Worm (Caenorhabditis elegans) whole organism, L3 larva: ENCODE data around the gene K03B4.1.

Experiments used
- ZK546.5 ChIP-seq: sonication (generic microtip); optimal IDR thresholded peaks from 2 replicates; lab custom pipeline; 2017; ENCODE audit warnings: missing biosample characterization, missing genetic modification characterization
- aly-2 ChIP-seq: fragments of 150-350 bp; optimal IDR thresholded peaks from 2 replicates; lab custom pipeline; 2014; ENCODE audit warnings: missing biosample characterization, missing genetic modification characterization
- ama-1 ChIP-seq: fragments of 150-350 bp; optimal IDR thresholded peaks from 2 replicates; lab custom pipeline; 2018
- ceh-16 ChIP-seq: sonication (generic microtip); optimal IDR thresholded peaks from 2 replicates; lab custom pipeline; 2017; ENCODE audit warnings: missing biosample characterization, missing genetic modification characterization
- ceh-28 ChIP-seq: fragments of 150-350 bp; optimal IDR thresholded peaks from 2 replicates; lab custom pipeline; 2014; ENCODE audit warnings: missing biosample characterization, missing genetic modification reagents, missing genetic modification characterization
- ceh-82 ChIP-seq: fragments of 150-350 bp; optimal IDR thresholded peaks from 2 replicates; lab custom pipeline; 2014; ENCODE audit warnings: missing biosample characterization, missing genetic modification characterization
- daf-12 ChIP-seq: fragments of 150-350 bp; optimal IDR thresholded peaks from 2 replicates; lab custom pipeline; 2014; ENCODE audit warnings: missing biosample characterization, missing genetic modification reagents, missing genetic modification characterization
- egl-27 ChIP-seq: sonication (generic microtip); optimal IDR thresholded peaks from 4 replicates; lab custom pipeline; 2017; ENCODE audit warnings: missing biosample characterization, missing genetic modification reagents, missing genetic modification characterization
- egl-5 ChIP-seq: fragments of 150-350 bp; optimal IDR thresholded peaks from 2 replicates; lab custom pipeline; 2017; ENCODE audit warnings: missing biosample characterization, missing genetic modification reagents, missing genetic modification characterization, inconsistent platforms
- elt-1 ChIP-seq: fragments of 150-350 bp; optimal IDR thresholded peaks from 2 replicates; lab custom pipeline; 2014; ENCODE audit warnings: missing biosample characterization, missing genetic modification characterization
- elt-2 ChIP-seq: sonication (generic microtip); optimal IDR thresholded peaks from 2 replicates; lab custom pipeline; 2016; ENCODE audit warnings: missing genetic modification reagents, mild to moderate bottlenecking, missing genetic modification characterization, missing compliant biosample characterization
- eor-1 ChIP-seq, 2 experiments: fragments of 150-350 bp; optimal IDR thresholded peaks; 2 replicates each; lab custom pipeline; 2014 to 2018; ENCODE audit warnings: missing biosample characterization in 2 of 2, missing genetic modification characterization in 2 of 2
- fkh-10 ChIP-seq: sonication (generic microtip); optimal IDR thresholded peaks from 2 replicates; lab custom pipeline; 2017; ENCODE audit warnings: missing biosample characterization, missing genetic modification reagents, missing genetic modification characterization
- fkh-2 ChIP-seq: fragments of 150-350 bp; optimal IDR thresholded peaks from 2 replicates; lab custom pipeline; 2014; ENCODE audit warnings: missing biosample characterization, missing genetic modification reagents, missing genetic modification characterization
- jun-1 ChIP-seq: fragments of 150-350 bp; optimal IDR thresholded peaks from 2 replicates; lab custom pipeline; 2014; ENCODE audit warnings: missing biosample characterization, missing genetic modification reagents, missing genetic modification characterization
- lin-15B ChIP-seq: fragments of 150-350 bp; optimal IDR thresholded peaks from 2 replicates; lab custom pipeline; 2014; ENCODE audit warnings: missing biosample characterization, missing genetic modification characterization
- lin-39 ChIP-seq: fragments of 150-350 bp; optimal IDR thresholded peaks from 2 replicates; lab custom pipeline; 2018; ENCODE audit warnings: missing biosample characterization, missing genetic modification reagents, missing genetic modification characterization
- lsy-12 ChIP-seq: sonication (generic microtip); optimal IDR thresholded peaks from 2 replicates; lab custom pipeline; 2016; ENCODE audit warnings: mild to moderate bottlenecking, missing genetic modification characterization, missing compliant biosample characterization
- mdl-1 ChIP-seq: fragments of 150-350 bp; optimal IDR thresholded peaks from 2 replicates; lab custom pipeline; 2014; ENCODE audit warnings: missing biosample characterization, missing genetic modification characterization
- mml-1 ChIP-seq: fragments of 150-350 bp; sonication (generic microtip); optimal IDR thresholded peaks from 3 replicates; lab custom pipeline; 2014; ENCODE audit warnings: missing biosample characterization, missing genetic modification characterization
- nfya-1 ChIP-seq: sonication (generic microtip); optimal IDR thresholded peaks from 2 replicates; lab custom pipeline; 2017; ENCODE audit warnings: missing genetic modification characterization, mild to moderate bottlenecking, missing compliant biosample characterization, antibody characterized with exemption, moderate library complexity; ENCODE audit not compliant: insufficient read depth
- nhr-11 ChIP-seq: fragments of 150-350 bp; optimal IDR thresholded peaks from 2 replicates; lab custom pipeline; 2014; ENCODE audit warnings: missing biosample characterization, missing genetic modification characterization
- nhr-12 ChIP-seq: fragments of 150-350 bp; optimal IDR thresholded peaks from 2 replicates; lab custom pipeline; 2014; ENCODE audit warnings: missing biosample characterization, missing genetic modification characterization
- nhr-23 ChIP-seq: fragments of 150-350 bp; optimal IDR thresholded peaks from 2 replicates; lab custom pipeline; 2014; ENCODE audit warnings: missing biosample characterization, missing genetic modification reagents, missing genetic modification characterization
- nhr-237 ChIP-seq: fragments of 150-350 bp; optimal IDR thresholded peaks from 2 replicates; lab custom pipeline; 2014; ENCODE audit warnings: missing biosample characterization, missing genetic modification characterization
- nhr-25 ChIP-seq: sonication (generic microtip); optimal IDR thresholded peaks from 2 replicates; lab custom pipeline; 2017; ENCODE audit warnings: missing biosample characterization, missing genetic modification characterization
- nhr-28 ChIP-seq: fragments of 150-350 bp; optimal IDR thresholded peaks from 2 replicates; lab custom pipeline; 2014; ENCODE audit warnings: missing biosample characterization, missing genetic modification characterization
- nhr-43 ChIP-seq: sonication (generic microtip); optimal IDR thresholded peaks from 2 replicates; lab custom pipeline; 2016; ENCODE audit warnings: mild to moderate bottlenecking, missing genetic modification characterization, missing compliant biosample characterization; ENCODE audit not compliant: poor library complexity, severe bottlenecking
- nhr-67 ChIP-seq: fragments of 150-350 bp; optimal IDR thresholded peaks from 2 replicates; lab custom pipeline; 2014; ENCODE audit warnings: missing biosample characterization, missing genetic modification characterization
- nhr-76 ChIP-seq: fragments of 150-350 bp; sonication (generic microtip); optimal IDR thresholded peaks from 5 replicates; lab custom pipeline; 2014; ENCODE audit warnings: missing biosample characterization, missing genetic modification characterization
- nhr-77 ChIP-seq: fragments of 150-350 bp; optimal IDR thresholded peaks from 2 replicates; lab custom pipeline; 2014; ENCODE audit warnings: missing biosample characterization, missing genetic modification characterization
- pqm-1 ChIP-seq: fragments of 150-350 bp; optimal IDR thresholded peaks from 2 replicates; lab custom pipeline; 2017; ENCODE audit warnings: missing biosample characterization, missing genetic modification characterization, inconsistent platforms
- skn-1 ChIP-seq: fragments of 150-350 bp; optimal IDR thresholded peaks from 2 replicates; lab custom pipeline; 2014; ENCODE audit warnings: missing biosample characterization, missing genetic modification characterization
- snpc-4 ChIP-seq: fragments of 150-350 bp; optimal IDR thresholded peaks from 2 replicates; lab custom pipeline; 2014; ENCODE audit warnings: missing biosample characterization, missing genetic modification characterization
- tbx-2 ChIP-seq: sonication (generic microtip); optimal IDR thresholded peaks from 2 replicates; lab custom pipeline; 2016; ENCODE audit warnings: mild to moderate bottlenecking, missing genetic modification characterization, missing compliant biosample characterization
- unc-39 ChIP-seq: sonication (generic microtip); optimal IDR thresholded peaks from 4 replicates; lab custom pipeline; 2017; ENCODE audit warnings: missing biosample characterization, missing genetic modification characterization
- unc-62 ChIP-seq: fragments of 150-350 bp; sonication (generic microtip); optimal IDR thresholded peaks from 4 replicates; lab custom pipeline; 2014; ENCODE audit warnings: missing biosample characterization, missing genetic modification reagents, missing genetic modification characterization
- zag-1 ChIP-seq: fragments of 150-350 bp; optimal IDR thresholded peaks from 2 replicates; lab custom pipeline; 2014; ENCODE audit warnings: missing biosample characterization, missing genetic modification characterization
- ztf-11 ChIP-seq: fragments of 150-350 bp; optimal IDR thresholded peaks from 2 replicates; lab custom pipeline; 2014; ENCODE audit warnings: missing biosample characterization, missing genetic modification characterization

K03B4.1 gene

DNA sequence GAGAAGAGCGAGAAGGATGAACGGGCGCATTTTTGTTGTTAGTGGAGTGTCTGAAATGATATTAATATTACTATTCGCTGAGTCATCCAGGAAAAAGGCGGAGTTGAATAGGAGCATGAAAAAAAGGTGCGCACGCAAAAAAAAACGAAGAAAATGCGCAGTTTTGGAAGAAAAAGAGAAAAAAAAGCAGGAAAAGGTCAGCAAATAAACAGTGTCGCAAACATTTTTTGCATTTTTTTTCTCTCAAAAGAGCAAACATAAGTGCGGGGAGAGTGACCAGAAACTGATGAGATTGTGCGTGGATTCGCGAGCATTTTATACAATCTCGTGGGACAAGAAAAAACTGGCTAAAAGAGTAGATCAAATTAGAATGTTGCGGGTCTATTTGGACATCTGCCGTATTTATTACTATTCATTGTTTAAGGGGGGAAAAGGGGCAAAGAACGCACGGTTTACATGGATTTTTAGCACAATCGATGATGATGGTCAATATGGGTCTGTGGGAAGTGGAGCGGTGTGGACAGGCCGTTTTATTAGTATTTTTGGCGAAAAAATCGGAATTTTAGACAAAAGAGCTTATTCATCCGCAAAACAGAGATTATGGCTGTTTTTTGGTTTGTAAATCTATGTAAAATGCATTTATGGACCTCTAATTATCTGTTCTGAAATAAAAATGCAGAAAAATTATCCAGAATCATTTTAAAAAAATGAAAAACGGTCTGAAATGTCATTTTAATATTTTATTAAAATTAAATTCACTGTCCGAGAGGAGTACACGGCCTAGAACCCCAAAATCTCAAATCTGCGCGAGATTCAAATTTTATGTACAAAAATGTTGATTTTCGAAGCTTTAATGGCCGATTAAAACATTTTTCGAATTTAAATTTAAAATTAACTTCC, 3.5 kb downstream of the K03B4.1 start, which contains the start of gene cpg-8:
TSS of gene cpg-8 (minus strand) at position 51 of the 900 bp plus-strand sequence.
- TF ChIP-seq ama-1 (lab: Kevin White, UChicago) (no peak), zag-1 (no peak), mdl-1 (tag; lab: Kevin White, UChicago) (no peak), skn-1 (no peak), nhr-43 (no peak), fkh-10 (GFP tag; lab: Kevin White, UChicago) (no peak), ZK546.5 (tag; lab: Kevin White, UChicago) (no peak), ceh-82 (tag; lab: Kevin White, UChicago) (no peak), lin-15B (tag; lab: Kevin White, UChicago) (no peak), ceh-16 (no peak), tbx-2 (tag; lab: Kevin White, UChicago) (no peak), ceh-28 (tag; lab: Kevin White, UChicago) (no peak)

DNA sequence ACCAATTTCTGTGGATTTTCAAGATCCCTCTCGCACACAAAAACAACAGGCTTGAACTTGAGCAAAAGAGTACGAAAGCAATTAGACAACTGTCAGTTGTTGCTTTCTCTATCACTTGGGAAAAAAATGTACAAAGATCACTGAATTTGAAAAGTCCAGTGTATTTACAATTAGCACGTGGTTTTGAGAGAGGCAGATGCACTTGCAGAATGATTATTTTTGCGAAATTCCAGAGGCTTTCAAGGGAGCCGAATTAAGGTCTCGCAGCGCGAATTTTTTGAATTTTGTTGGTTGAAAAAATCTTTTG, 4.1 kb downstream of the K03B4.1 start:
- TF ChIP-seq nhr-76 (tag; lab: Kevin White, UChicago) = no peak
- TF ChIP-seq elt-2 = no peak
- no peak for TF ChIP-seq elt-1 (tag; lab: Kevin White, UChicago)
- TF ChIP-seq nhr-11 (tag; lab: Kevin White, UChicago) = peak; percentile 32
- TF ChIP-seq nfya-1 (tag; lab: Kevin White, UChicago) = peak; percentile 39
- no peak for TF ChIP-seq jun-1 (tag; lab: Kevin White, UChicago)
- TF ChIP-seq nhr-77 (tag; lab: Kevin White, UChicago) = no peak
- no peak for TF ChIP-seq snpc-4
- TF ChIP-seq pqm-1 (tag; lab: Kevin White, UChicago) = no peak
- no peak for TF ChIP-seq ztf-11 (tag; lab: Kevin White, UChicago)
- TF ChIP-seq egl-5 (tag; lab: Kevin White, UChicago) = peak; percentile 7
- TF ChIP-seq nhr-43 = no peak
- no peak for TF ChIP-seq skn-1
- TF ChIP-seq mdl-1 (tag; lab: Kevin White, UChicago) = no peak
- TF ChIP-seq lin-39 (tag; lab: Kevin White, UChicago) = peak; percentile 7
- TF ChIP-seq lin-15B (tag; lab: Kevin White, UChicago) = no peak
- no peak for TF ChIP-seq nhr-23 (tag; lab: Kevin White, UChicago)
- no peak for TF ChIP-seq nhr-28 (tag; lab: Kevin White, UChicago)

DNA sequence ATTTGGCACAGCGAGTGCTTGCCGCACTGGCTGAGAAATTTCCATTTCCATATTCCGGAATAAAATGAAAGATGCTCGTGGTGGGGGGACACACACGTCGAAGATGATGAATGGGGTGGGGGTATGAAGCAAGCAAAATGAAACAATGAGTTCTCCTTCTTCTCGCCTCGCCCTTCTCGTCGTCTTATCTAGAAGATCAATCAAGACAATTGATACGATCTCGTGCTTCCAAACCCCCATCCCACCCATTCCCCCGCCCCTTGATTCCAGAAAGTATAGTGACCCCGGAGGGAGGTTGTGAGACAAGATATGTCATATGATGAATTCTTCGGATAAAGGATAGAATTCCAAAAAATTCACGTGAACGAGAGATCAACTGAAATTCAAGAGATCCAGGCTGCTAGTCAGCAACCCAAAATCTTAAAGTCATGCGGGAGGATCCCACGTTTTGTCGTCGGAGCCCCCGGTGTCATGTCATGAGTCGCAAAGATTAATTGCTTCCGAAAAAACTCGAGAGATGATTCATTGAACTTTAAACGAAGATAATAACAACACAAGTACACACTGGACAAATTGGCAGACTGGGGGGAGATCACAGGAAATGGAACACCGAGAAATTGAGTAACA, 5.4 kb downstream of the K03B4.1 start:
- TF ChIP-seq ZK546.5 (tag; lab: Kevin White, UChicago) (no peak), ceh-28 (tag; lab: Kevin White, UChicago) (no peak), mml-1 (no peak), elt-2 (no peak), unc-39 (no peak), nhr-11 (tag; lab: Kevin White, UChicago) (peak; percentile 68), elt-1 (tag; lab: Kevin White, UChicago) (peak; percentile 80), nhr-76 (tag; lab: Kevin White, UChicago) (no peak), lin-39 (tag; lab: Kevin White, UChicago) (peak; percentile 41), mdl-1 (tag; lab: Kevin White, UChicago) (no peak)

DNA sequence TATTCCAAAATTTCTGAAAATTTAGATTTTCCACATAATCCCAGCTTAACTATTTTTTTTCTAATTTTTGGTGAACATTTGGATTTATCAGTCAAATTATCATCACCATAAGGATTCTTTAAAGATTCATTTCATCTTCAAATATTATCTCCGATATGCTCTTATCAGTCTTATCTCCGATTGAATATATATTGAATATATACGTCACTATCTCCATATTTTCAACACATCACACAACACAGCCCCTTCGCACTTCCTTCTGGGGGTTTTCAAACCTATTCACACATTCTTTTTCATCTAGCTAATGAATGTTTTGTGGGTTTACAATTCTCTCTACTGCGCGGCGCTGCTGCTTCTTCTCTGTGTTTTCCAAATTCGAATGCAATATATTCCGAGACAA, 9.5 kb downstream of the K03B4.1 start:
- no peak for TF ChIP-seq nhr-12 (tag; lab: Kevin White, UChicago)
- no peak for TF ChIP-seq fkh-2
- TF ChIP-seq eor-1 (tag; optimal IDR thresholded peaks at IDR 0.05; lab: Kevin White, UChicago) = no peak

DNA sequence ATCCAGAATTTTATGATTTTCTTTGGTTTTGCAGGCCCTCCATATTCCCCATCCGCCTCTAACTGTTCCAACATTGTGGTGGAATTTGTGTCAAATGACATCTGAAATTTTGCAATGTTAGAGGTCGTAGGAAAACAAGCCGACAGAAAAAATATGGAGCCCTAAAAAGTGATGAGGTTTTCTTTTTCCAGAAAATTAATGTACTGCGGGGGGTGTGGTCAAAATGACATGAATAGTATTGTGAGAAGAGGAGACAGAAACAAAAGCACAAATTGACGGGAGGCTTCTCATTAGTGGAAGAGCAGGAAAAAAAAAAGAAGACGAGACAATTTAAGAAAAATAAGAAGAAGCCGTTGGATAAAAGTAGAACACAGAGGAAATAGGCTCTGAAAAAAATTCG, 11.1 kb downstream of the K03B4.1 start, which contains the start of gene ZC266.1:
TSS of gene ZC266.1 (minus strand) at position 101 of the 400 bp plus-strand sequence.
- TF ChIP-seq elt-2 = no peak
- TF ChIP-seq nfya-1 (tag; lab: Kevin White, UChicago) = no peak
- TF ChIP-seq unc-62 (GFP tag; lab: Kevin White, UChicago) = no peak
- TF ChIP-seq aly-2 (tag; lab: Kevin White, UChicago) = no peak
- no peak for TF ChIP-seq daf-12 (tag; lab: Kevin White, UChicago)
- no peak for TF ChIP-seq nhr-23 (tag; lab: Kevin White, UChicago)
- TF ChIP-seq ceh-16 = no peak
- no peak for TF ChIP-seq jun-1 (tag; lab: Kevin White, UChicago)
- TF ChIP-seq nhr-237 = no peak
- TF ChIP-seq egl-27 (tag; lab: Kevin White, UChicago) = no peak
- TF ChIP-seq lsy-12 = no peak
- no peak for TF ChIP-seq elt-1 (tag; lab: Kevin White, UChicago)
- no peak for TF ChIP-seq egl-5 (tag; lab: Kevin White, UChicago)
- TF ChIP-seq nhr-25 (tag; lab: Kevin White, UChicago) = no peak
- no peak for TF ChIP-seq nhr-67 (tag; lab: Kevin White, UChicago)
